Fruit fly (Drosophila melanogaster) whole organism, embryonic: ENCODE data around the gene CG14893.

Experiments
- Abd-B ChIP-seq: fragments of 200-800 bp; sonication (Bioruptor generic); optimal IDR thresholded peaks from 2 replicates; lab custom pipeline; 2018; ENCODE audit warnings: missing biosample characterization, mild to moderate bottlenecking, missing genetic modification characterization, moderate library complexity
- Adf1 ChIP-seq: fragments of 200-800 bp; sonication (Bioruptor generic); IDR thresholded peaks from 2 replicates; pipeline ENCODE4 v1.3.6; 2022; ENCODE audit warnings: missing biosample characterization, missing genetic modification characterization
- Asciz ChIP-seq: fragments of 200-800 bp; sonication (Bioruptor generic); optimal IDR thresholded peaks from 2 replicates; lab custom pipeline; 2017; ENCODE audit warnings: missing biosample characterization, mild to moderate bottlenecking, missing genetic modification characterization, missing genetic modification reagents
- CG10147 ChIP-seq: fragments of 200-800 bp; sonication (Bioruptor generic); optimal IDR thresholded peaks from 2 replicates; lab custom pipeline; 2019; ENCODE audit warnings: missing biosample characterization, mild to moderate bottlenecking, missing genetic modification characterization, moderate library complexity
- CG10431 ChIP-seq: fragments of 200-800 bp; sonication (Bioruptor generic); optimal IDR thresholded peaks from 3 replicates; lab custom pipeline; 2018; ENCODE audit warnings: missing biosample characterization, mild to moderate bottlenecking, missing genetic modification characterization
- CG10654 ChIP-seq: fragments of 200-800 bp; sonication (Bioruptor generic); optimal IDR thresholded peaks from 2 replicates; lab custom pipeline; 2016; ENCODE audit warnings: missing biosample characterization, missing genetic modification characterization
- CG11456 ChIP-seq: fragments of 200-800 bp; sonication (Bioruptor generic); IDR thresholded peaks from 3 replicates; pipeline ENCODE4 v1.3.6; 2022; ENCODE audit warnings: missing biosample characterization, missing genetic modification characterization
- CG11504 ChIP-seq: fragments of 200-800 bp; sonication (Bioruptor generic); optimal IDR thresholded peaks from 3 replicates; lab custom pipeline; 2019; ENCODE audit warnings: missing biosample characterization, mild to moderate bottlenecking, missing genetic modification characterization, moderate library complexity
- CG12299 ChIP-seq: fragments of 200-800 bp; sonication (Bioruptor generic); optimal IDR thresholded peaks from 2 replicates; lab custom pipeline; 2018; ENCODE audit warnings: missing biosample characterization, mild to moderate bottlenecking, missing genetic modification characterization
- CG12391 ChIP-seq: fragments of 200-800 bp; sonication (Bioruptor generic); optimal IDR thresholded peaks from 3 replicates; lab custom pipeline; 2018; ENCODE audit warnings: missing biosample characterization, mild to moderate bottlenecking, missing genetic modification characterization, moderate library complexity
- CG12942 ChIP-seq: fragments of 200-800 bp; sonication (Bioruptor generic); optimal IDR thresholded peaks from 3 replicates; lab custom pipeline; 2016; ENCODE audit warnings: missing biosample characterization, missing genetic modification characterization
- CG13287 ChIP-seq: fragments of 200-800 bp; sonication (Bioruptor generic); IDR thresholded peaks from 2 replicates; pipeline ENCODE4 v1.3.6; 2022; ENCODE audit warnings: missing biosample characterization, missing genetic modification characterization; ENCODE audit not compliant: partially characterized antibody
- CG17359 ChIP-seq: fragments of 200-800 bp; sonication (Bioruptor generic); optimal IDR thresholded peaks from 3 replicates; lab custom pipeline; 2018; ENCODE audit warnings: missing biosample characterization, mild to moderate bottlenecking, missing genetic modification characterization, moderate library complexity
- CG18599 ChIP-seq: fragments of 200-800 bp; sonication (Bioruptor generic); optimal IDR thresholded peaks from 3 replicates; lab custom pipeline; 2017; ENCODE audit warnings: missing biosample characterization, missing genetic modification characterization, mild to moderate bottlenecking, moderate library complexity, missing genetic modification reagents
- CG2129 ChIP-seq: fragments of 200-800 bp; sonication (Bioruptor generic); IDR thresholded peaks from 2 replicates; pipeline ENCODE4 v1.3.6; 2022; ENCODE audit warnings: missing biosample characterization, missing genetic modification characterization; ENCODE audit not compliant: partially characterized antibody
- CG42726 ChIP-seq: fragments of 200-800 bp; sonication (Bioruptor generic); IDR thresholded peaks from 2 replicates; pipeline ENCODE4 v1.3.6; 2022; ENCODE audit warnings: missing biosample characterization, missing genetic modification characterization; ENCODE audit not compliant: partially characterized antibody
- CG4424 ChIP-seq: fragments of 200-800 bp; sonication (Bioruptor generic); optimal IDR thresholded peaks from 3 replicates; lab custom pipeline; 2016; ENCODE audit warnings: missing biosample characterization, missing genetic modification characterization
- CG6654 ChIP-seq: fragments of 200-800 bp; sonication (Bioruptor generic); optimal IDR thresholded peaks from 2 replicates; lab custom pipeline; 2017; ENCODE audit warnings: missing biosample characterization, mild to moderate bottlenecking, missing genetic modification characterization
- CG6683 ChIP-seq: fragments of 200-800 bp; sonication (Bioruptor generic); optimal IDR thresholded peaks from 2 replicates; lab custom pipeline; 2017; ENCODE audit warnings: missing biosample characterization, mild to moderate bottlenecking, missing genetic modification characterization, missing genetic modification reagents
- CG7745 ChIP-seq: fragments of 200-800 bp; sonication (Bioruptor generic); optimal IDR thresholded peaks from 2 replicates; lab custom pipeline; 2018; ENCODE audit warnings: missing biosample characterization, mild to moderate bottlenecking, missing genetic modification characterization, moderate library complexity
- CG8290 ChIP-seq, 3 experiments: fragments of 200-800 bp; sonication (Bioruptor generic); optimal IDR thresholded peaks; 2 replicates each; lab custom pipeline; 2016 to 2019; ENCODE audit warnings: missing biosample characterization in 3 of 3, missing genetic modification characterization in 3 of 3, mild to moderate bottlenecking in 2 of 3, moderate library complexity in 1 of 3
- CG8478 ChIP-seq: fragments of >200 bp; optimal IDR thresholded peaks from 2 replicates; lab custom pipeline; 2018
- CTCF ChIP-seq: fragments of 200-800 bp; sonication (Bioruptor generic); optimal IDR thresholded peaks from 2 replicates; lab custom pipeline; 2017; ENCODE audit warnings: missing biosample characterization, mild to moderate bottlenecking, missing genetic modification characterization, moderate library complexity
- Deaf1 ChIP-seq: fragments of 200-800 bp; optimal IDR thresholded peaks from 3 replicates; lab custom pipeline; 2019; ENCODE audit warnings: missing biosample characterization, mild to moderate bottlenecking, missing genetic modification characterization, moderate library complexity
- Doc3 ChIP-seq: fragments of 200-800 bp; sonication (Bioruptor generic); IDR thresholded peaks from 3 replicates; pipeline ENCODE4 v1.3.6; 2022; ENCODE audit warnings: missing biosample characterization, missing genetic modification characterization; ENCODE audit not compliant: partially characterized antibody
- Drgx ChIP-seq: fragments of 200-800 bp; sonication (Bioruptor generic); IDR thresholded peaks from 2 replicates; pipeline ENCODE4 v1.3.6; 2022; ENCODE audit warnings: missing biosample characterization, missing genetic modification characterization
- Ets65A ChIP-seq: fragments of 200-800 bp; sonication (Bioruptor generic); peaks from one replicate; lab custom pipeline; 2016; ENCODE audit warnings: missing biosample characterization, missing genetic modification characterization
- Meics ChIP-seq: fragments of 200-800 bp; sonication (Bioruptor generic); optimal IDR thresholded peaks from 2 replicates; lab custom pipeline; 2017; ENCODE audit warnings: missing biosample characterization, mild to moderate bottlenecking, missing genetic modification characterization
- Six4 ChIP-seq: fragments of 200-800 bp; sonication (Bioruptor generic); optimal IDR thresholded peaks from 2 replicates; lab custom pipeline; 2016; ENCODE audit warnings: missing biosample characterization, missing genetic modification characterization
- Ssrp ChIP-seq: fragments of 200-800 bp; sonication (Bioruptor generic); optimal IDR thresholded peaks from 2 replicates; lab custom pipeline; 2018; ENCODE audit warnings: missing biosample characterization, mild to moderate bottlenecking, missing genetic modification characterization, moderate library complexity
- Usf ChIP-seq: fragments of 200-800 bp; sonication (Bioruptor generic); optimal IDR thresholded peaks from 2 replicates; lab custom pipeline; 2017; ENCODE audit warnings: missing genotype, missing biosample characterization, missing genetic modification characterization
- Xbp1 ChIP-seq: fragments of 200-800 bp; sonication (Bioruptor generic); optimal IDR thresholded peaks from 3 replicates; lab custom pipeline; 2016; ENCODE audit warnings: missing biosample characterization, mild to moderate bottlenecking, missing genetic modification characterization
- ash1 ChIP-seq: fragments of 200-800 bp; sonication (Bioruptor generic); optimal IDR thresholded peaks from 2 replicates; lab custom pipeline; 2018; ENCODE audit warnings: missing biosample characterization, mild to moderate bottlenecking, missing genetic modification characterization
- cas ChIP-seq: fragments of 200-800 bp; sonication (Bioruptor generic); IDR thresholded peaks from 2 replicates; pipeline ENCODE4 v1.3.6; 2022; ENCODE audit warnings: missing biosample characterization, missing genetic modification characterization
- cg ChIP-seq: fragments of 200-800 bp; sonication (Bioruptor generic); optimal IDR thresholded peaks from 3 replicates; lab custom pipeline; 2019; ENCODE audit warnings: missing biosample characterization, mild to moderate bottlenecking, missing genetic modification characterization, moderate library complexity
- gce ChIP-seq: fragments of 200-800 bp; sonication (Bioruptor generic); IDR thresholded peaks from 3 replicates; pipeline ENCODE4 v1.3.6; 2022; ENCODE audit warnings: missing biosample characterization, missing genetic modification characterization
- ind ChIP-seq: fragments of 200-800 bp; sonication (Bioruptor generic); optimal IDR thresholded peaks from 3 replicates; lab custom pipeline; 2016; ENCODE audit warnings: missing biosample characterization, missing genetic modification characterization
- lilli ChIP-seq: fragments of 200-800 bp; sonication (Bioruptor generic); optimal IDR thresholded peaks from 3 replicates; lab custom pipeline; 2016; ENCODE audit warnings: missing biosample characterization, missing genetic modification characterization
- mam ChIP-seq: fragments of 200-800 bp; sonication (Bioruptor generic); optimal IDR thresholded peaks from 3 replicates; lab custom pipeline; 2016; ENCODE audit warnings: missing biosample characterization, missing genetic modification characterization
- sens ChIP-seq: fragments of 200-800 bp; sonication (Bioruptor generic); peaks from one replicate; lab custom pipeline; 2016; ENCODE audit warnings: missing biosample characterization, missing genetic modification characterization
- sisA ChIP-seq: fragments of 200-800 bp; sonication (Bioruptor generic); IDR thresholded peaks from 2 replicates; pipeline ENCODE4 v1.3.6; 2022; ENCODE audit warnings: missing biosample characterization, missing genetic modification characterization
- slbo ChIP-seq: fragments of 200-800 bp; sonication (Bioruptor generic); IDR thresholded peaks from 2 replicates; pipeline ENCODE4 v1.3.6; 2022; ENCODE audit warnings: missing biosample characterization, missing genetic modification characterization
- sqz ChIP-seq: fragments of 200-800 bp; sonication (Bioruptor generic); optimal IDR thresholded peaks from 3 replicates; lab custom pipeline; 2018; ENCODE audit warnings: missing biosample characterization, mild to moderate bottlenecking, missing genetic modification characterization
- zen ChIP-seq: fragments of 200-800 bp; sonication (Bioruptor generic); optimal IDR thresholded peaks from 3 replicates; lab custom pipeline; 2018; ENCODE audit warnings: missing biosample characterization, mild to moderate bottlenecking, missing genetic modification characterization, moderate library complexity

Gene CG14893

dm6 chr3R:16573483-16574145, 47.0 kb upstream of the CG14893 start, which contains the start of gene CG14903 (continued):
- TF ChIP-seq Meics (GFP tag; lab: Kevin White, UChicago) = no peak
- TF ChIP-seq CG2129 (GFP tag; lab: Robert Waterston, UW) = peak; percentile 20; the same call in 1 of the 2 replicates
- no peak for TF ChIP-seq Asciz (GFP tag; lab: Kevin White, UChicago)
- TF ChIP-seq CG10147 (GFP tag; lab: Kevin White, UChicago) = peak; percentile 11
- TF ChIP-seq ash1 = no peak
- peak; percentile 79 for TF ChIP-seq Abd-B
- TF ChIP-seq CTCF (GFP tag; lab: Kevin White, UChicago) = peak; percentile 97
- peak; percentile 69 for TF ChIP-seq sisA
- peak; percentile 90 for TF ChIP-seq CG42726
- no peak for TF ChIP-seq ind (GFP tag; lab: Kevin White, UChicago)
- no peak for TF ChIP-seq sqz (GFP tag; lab: Kevin White, UChicago)
- TF ChIP-seq CG4424 (GFP tag; lab: Kevin White, UChicago) = peak; percentile 39
- TF ChIP-seq CG12391 = peak; percentile 43
- peak; percentile 48 for TF ChIP-seq CG8290 (GFP tag; optimal IDR thresholded peaks at IDR 0.05; lab: Kevin White, UChicago)
- TF ChIP-seq CG8290 (tag; optimal IDR thresholded peaks at IDR 0.05; lab: Kevin White, UChicago) = no peak
- TF ChIP-seq lilli (GFP tag; lab: Kevin White, UChicago) = peak; percentile 8
- TF ChIP-seq CG13287 = peak; percentile 74
- TF ChIP-seq slbo (GFP tag; lab: Robert Waterston, UW) = peak; percentile 60
- peak; percentile 58; the same call in 2 of the 3 replicates for TF ChIP-seq Doc3 (GFP tag; lab: Robert Waterston, UW)
- TF ChIP-seq cas (GFP tag; lab: Robert Waterston, UW) = no peak
- TF ChIP-seq CG17359 = no peak
- TF ChIP-seq sens (GFP tag; lab: Kevin White, UChicago) = peak; percentile 81
- TF ChIP-seq CG18599 (GFP tag; lab: Kevin White, UChicago) = no peak
- peak; percentile 34 for TF ChIP-seq mam (GFP tag; lab: Kevin White, UChicago)
- no peak for TF ChIP-seq CG6654 (GFP tag; lab: Kevin White, UChicago)
- no peak for TF ChIP-seq Drgx
- TF ChIP-seq CG10431 = no peak
- peak; percentile 48 for TF ChIP-seq CG10654 (GFP tag; lab: Kevin White, UChicago)
- TF ChIP-seq Six4 (GFP tag; lab: Kevin White, UChicago) = no peak
- TF ChIP-seq zen (tag; lab: Kevin White, UChicago) = peak; percentile 82
- no peak for TF ChIP-seq Usf (GFP tag; lab: Kevin White, UChicago)
- no peak for TF ChIP-seq CG12299 (tag; lab: Kevin White, UChicago)
- TF ChIP-seq gce = no peak
- 0 out of 3 replicates have a peak, but pooled peaks have one; percentile 18 for TF ChIP-seq CG11456 (GFP tag; lab: Robert Waterston, UW)
- TF ChIP-seq CG12942 (GFP tag; lab: Kevin White, UChicago) = peak; percentile 15
- TF ChIP-seq Xbp1 (GFP tag; lab: Kevin White, UChicago) = peak; percentile 47

DNA sequence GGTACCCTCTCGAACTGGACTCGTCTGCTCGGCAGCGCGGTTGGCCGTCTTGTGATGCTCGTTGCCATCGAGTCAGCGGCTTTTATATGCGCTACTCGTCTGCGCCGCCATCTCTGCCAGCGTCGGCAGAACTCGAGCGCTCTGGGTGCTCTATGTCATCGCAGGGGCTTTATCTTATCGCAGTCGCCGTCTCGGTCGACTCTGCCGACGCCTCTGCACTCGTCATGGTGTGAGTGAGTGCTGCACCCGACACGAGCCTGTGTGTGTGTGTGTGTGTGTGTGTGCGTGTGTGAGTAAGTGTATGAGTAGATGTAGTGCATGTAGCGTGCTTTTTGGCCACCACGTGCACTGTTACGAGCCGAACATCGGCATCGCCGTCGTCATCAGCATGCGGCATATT, 37.0 kb upstream of the CG14893 start, which contains the start of gene Scp2:
TSS of gene Scp2 (minus strand) at position 59 of the 400 bp plus-strand sequence.
- TF ChIP-seq CG11504 (tag; lab: Kevin White, UChicago) = no peak
- peak; percentile 57; the same call in 1 of the 2 replicates for TF ChIP-seq Adf1
- peak; percentile 64 for TF ChIP-seq Deaf1
- TF ChIP-seq CG6683 (GFP tag; lab: Kevin White, UChicago) = no peak
- TF ChIP-seq CG7745 (tag; lab: Kevin White, UChicago) = no peak
- peak; percentile 62 for TF ChIP-seq CG8478
- TF ChIP-seq cg (GFP tag; lab: Kevin White, UChicago) = peak; percentile 62
- TF ChIP-seq Ets65A (GFP tag; lab: Kevin White, UChicago) = peak; percentile 56
- TF ChIP-seq Ssrp (tag; lab: Kevin White, UChicago) = no peak
